Fruit fly (Drosophila melanogaster) whole organism, embryonic: ENCODE measurements around the gene GC.
A peak's percentile ranks its signal among the peaks of the same experiment; 100 is the strongest.

Experiments
- BEAF-32 ChIP-seq: fragments of 200-800 bp; sonication (Bioruptor generic); optimal IDR thresholded peaks from 3 replicates; lab custom pipeline; 2017; ENCODE audit warnings: missing biosample characterization, missing genetic modification characterization, mild to moderate bottlenecking, moderate library complexity, missing genetic modification reagents
- CG10431 ChIP-seq: fragments of 200-800 bp; sonication (Bioruptor generic); optimal IDR thresholded peaks from 3 replicates; lab custom pipeline; 2018; ENCODE audit warnings: missing biosample characterization, mild to moderate bottlenecking, missing genetic modification characterization
- CG10462 ChIP-seq: fragments of 200-800 bp; sonication (Bioruptor generic); optimal IDR thresholded peaks from 2 replicates; lab custom pipeline; 2016; ENCODE audit warnings: missing biosample characterization, missing genetic modification characterization
- CG11093 ChIP-seq: fragments of 200-800 bp; sonication (Bioruptor generic); IDR thresholded peaks from 3 replicates; pipeline ENCODE4 v1.3.6; 2022; ENCODE audit warnings: missing biosample characterization, missing genetic modification characterization
- CG11504 ChIP-seq: fragments of 200-800 bp; sonication (Bioruptor generic); optimal IDR thresholded peaks from 3 replicates; lab custom pipeline; 2019; ENCODE audit warnings: missing biosample characterization, mild to moderate bottlenecking, missing genetic modification characterization, moderate library complexity
- CG12071 ChIP-seq: fragments of 200-800 bp; sonication (Bioruptor generic); optimal IDR thresholded peaks from 3 replicates; lab custom pipeline; 2018; ENCODE audit warnings: missing biosample characterization, mild to moderate bottlenecking, missing genetic modification characterization
- CG12219 ChIP-seq: fragments of 200-800 bp; sonication (Bioruptor generic); optimal IDR thresholded peaks from 3 replicates; lab custom pipeline; 2018; ENCODE audit warnings: missing biosample characterization, mild to moderate bottlenecking, missing genetic modification characterization
- CG13624 ChIP-seq: fragments of 200-800 bp; sonication (Bioruptor generic); optimal IDR thresholded peaks from 2 replicates; lab custom pipeline; 2016; ENCODE audit warnings: missing biosample characterization, missing genetic modification characterization
- CG1602 ChIP-seq: fragments of 200-800 bp; sonication (Bioruptor generic); optimal IDR thresholded peaks from 3 replicates; lab custom pipeline; 2016; ENCODE audit warnings: missing biosample characterization, missing genetic modification characterization
- CG1647 ChIP-seq: fragments of 200-800 bp; sonication (Bioruptor generic); optimal IDR thresholded peaks from 3 replicates; lab custom pipeline; 2016; ENCODE audit warnings: missing biosample characterization, missing genetic modification characterization
- CG16863 ChIP-seq: fragments of 200-800 bp; sonication (Bioruptor generic); optimal IDR thresholded peaks from 3 replicates; lab custom pipeline; 2016; ENCODE audit warnings: missing biosample characterization, missing genetic modification characterization
- CG33213 ChIP-seq: fragments of 200-800 bp; sonication (Bioruptor generic); optimal IDR thresholded peaks from 3 replicates; lab custom pipeline; 2016; ENCODE audit warnings: missing biosample characterization, missing genetic modification characterization
- CG3847 ChIP-seq: fragments of 200-800 bp; sonication (Bioruptor generic); IDR thresholded peaks from 2 replicates; pipeline ENCODE4 v1.3.6; 2022; ENCODE audit warnings: missing biosample characterization, missing genetic modification characterization
- CG4360 ChIP-seq: fragments of 200-800 bp; sonication (Bioruptor generic); IDR thresholded peaks from 2 replicates; pipeline ENCODE4 v1.3.6; 2022; ENCODE audit warnings: missing biosample characterization, missing genetic modification characterization
- CG43689 ChIP-seq: fragments of 200-800 bp; sonication (Bioruptor generic); IDR thresholded peaks from 2 replicates; pipeline ENCODE4 v1.3.6; 2022; ENCODE audit warnings: missing biosample characterization, missing genetic modification characterization
- CG4707 ChIP-seq: fragments of 200-800 bp; sonication (Bioruptor generic); optimal IDR thresholded peaks from 2 replicates; lab custom pipeline; 2018; ENCODE audit warnings: missing biosample characterization, mild to moderate bottlenecking, missing genetic modification characterization, moderate library complexity
- CG6175 ChIP-seq: fragments of 200-800 bp; sonication (Bioruptor generic); IDR thresholded peaks from 3 replicates; pipeline ENCODE4 v1.3.6; 2022; ENCODE audit warnings: missing biosample characterization, missing genetic modification characterization
- CG8944 ChIP-seq: fragments of 200-800 bp; sonication (Bioruptor generic); optimal IDR thresholded peaks from 3 replicates; lab custom pipeline; 2016; ENCODE audit warnings: missing biosample characterization, missing genetic modification characterization
- CG9727 ChIP-seq: fragments of 200-800 bp; sonication (Bioruptor generic); optimal IDR thresholded peaks from 3 replicates; lab custom pipeline; 2017; ENCODE audit warnings: missing biosample characterization, mild to moderate bottlenecking, missing genetic modification characterization
- D19A ChIP-seq: fragments of 200-800 bp; optimal IDR thresholded peaks from 3 replicates; lab custom pipeline; 2019; ENCODE audit warnings: missing biosample characterization, mild to moderate bottlenecking, missing genetic modification characterization, moderate library complexity
- Dp ChIP-seq: fragments of 200-800 bp; sonication (Bioruptor generic); optimal IDR thresholded peaks from 2 replicates; lab custom pipeline; 2018; ENCODE audit warnings: missing biosample characterization, mild to moderate bottlenecking, missing genetic modification characterization, moderate library complexity
- Fer3 ChIP-seq: fragments of 200-800 bp; sonication (Bioruptor generic); optimal IDR thresholded peaks from 2 replicates; lab custom pipeline; 2018; ENCODE audit warnings: missing biosample characterization, mild to moderate bottlenecking, missing genetic modification characterization, moderate library complexity
- Kr ChIP-seq: fragments of 200-800 bp; sonication (Bioruptor generic); optimal IDR thresholded peaks from 2 replicates; lab custom pipeline; 2017; ENCODE audit warnings: missing biosample characterization, mild to moderate bottlenecking, missing genetic modification characterization
- MBD-R2 ChIP-seq: fragments of 200-800 bp; sonication (Bioruptor generic); IDR thresholded peaks from 2 replicates; pipeline ENCODE4 v1.3.6; 2022; ENCODE audit warnings: missing biosample characterization, missing genetic modification characterization
- NFAT ChIP-seq: fragments of 200-800 bp; sonication (Bioruptor generic); IDR thresholded peaks from 2 replicates; pipeline ENCODE4 v1.3.6; 2022; ENCODE audit warnings: missing biosample characterization, missing genetic modification characterization
- NK7.1 ChIP-seq: fragments of 200-800 bp; sonication (Bioruptor generic); optimal IDR thresholded peaks from 3 replicates; lab custom pipeline; 2016; ENCODE audit warnings: missing biosample characterization, missing genetic modification characterization
- Sry-β ChIP-seq: fragments of 200-800 bp; sonication (Bioruptor generic); optimal IDR thresholded peaks from 2 replicates; lab custom pipeline; 2018; ENCODE audit warnings: missing biosample characterization, mild to moderate bottlenecking, missing genetic modification characterization, moderate library complexity
- Taf1 ChIP-seq: fragments of 200-800 bp; sonication (Bioruptor generic); IDR thresholded peaks from 2 replicates; pipeline ENCODE4 v1.3.6; 2022; ENCODE audit warnings: missing biosample characterization, missing genetic modification characterization
- Xbp1 ChIP-seq: fragments of 200-800 bp; sonication (Bioruptor generic); optimal IDR thresholded peaks from 3 replicates; lab custom pipeline; 2016; ENCODE audit warnings: missing biosample characterization, mild to moderate bottlenecking, missing genetic modification characterization
- abd-A ChIP-seq: fragments of 200-800 bp; sonication (Bioruptor generic); optimal IDR thresholded peaks from 3 replicates; lab custom pipeline; 2019; ENCODE audit warnings: missing biosample characterization, mild to moderate bottlenecking, missing genetic modification characterization, moderate library complexity
- ara ChIP-seq: fragments of 200-800 bp; sonication (Bioruptor generic); IDR thresholded peaks from 2 replicates; pipeline ENCODE4 v1.3.6; 2022; ENCODE audit warnings: missing biosample characterization, missing genetic modification characterization
- ase ChIP-seq: fragments of 200-800 bp; sonication (Bioruptor generic); IDR thresholded peaks from 3 replicates; pipeline ENCODE4 v1.3.6; 2022; ENCODE audit warnings: missing biosample characterization, missing genetic modification characterization
- chm ChIP-seq: fragments of 200-800 bp; sonication (Bioruptor generic); IDR thresholded peaks from 2 replicates; pipeline ENCODE4 v1.3.6; 2022; ENCODE audit warnings: missing biosample characterization, missing genetic modification characterization
- corto ChIP-seq: fragments of 200-800 bp; sonication (Bioruptor generic); optimal IDR thresholded peaks from 2 replicates; lab custom pipeline; 2016; ENCODE audit warnings: missing biosample characterization, mild to moderate bottlenecking, missing genetic modification characterization, moderate library complexity
- cwo ChIP-seq: fragments of 200-800 bp; sonication (Bioruptor generic); optimal IDR thresholded peaks from 3 replicates; lab custom pipeline; 2017; ENCODE audit warnings: missing biosample characterization, missing genetic modification characterization, mild to moderate bottlenecking, moderate library complexity, missing genetic modification reagents
- da ChIP-seq: fragments of 200-800 bp; sonication (Bioruptor generic); optimal IDR thresholded peaks from 2 replicates; lab custom pipeline; 2016; ENCODE audit warnings: missing biosample characterization, missing genetic modification characterization
- danr ChIP-seq: fragments of 200-800 bp; sonication (Bioruptor generic); IDR thresholded peaks from 2 replicates; pipeline ENCODE4 v1.3.6; 2022; ENCODE audit warnings: missing biosample characterization, missing genetic modification characterization
- dati ChIP-seq: fragments of 200-800 bp; sonication (Bioruptor generic); IDR thresholded peaks from 2 replicates; pipeline ENCODE4 v1.3.6; 2022; ENCODE audit warnings: missing biosample characterization, missing genetic modification characterization
- dpn ChIP-seq, 2 experiments: fragments of 200-800 bp; sonication (Bioruptor generic); optimal IDR thresholded peaks; 3 replicates each; lab custom pipeline; 2016; ENCODE audit warnings: missing biosample characterization in 2 of 2, missing genetic modification characterization in 2 of 2
- gro ChIP-seq: fragments of 200-800 bp; sonication (Bioruptor generic); optimal IDR thresholded peaks from 2 replicates; lab custom pipeline; 2016; ENCODE audit warnings: missing biosample characterization, missing genetic modification characterization
- hkb ChIP-seq, 2 experiments: fragments of 200-800 bp in 1 of 2; fragments of >200 bp in 1 of 2; sonication (Bioruptor generic) in 1 of 2; IDR thresholded peaks in 1 of 2; optimal IDR thresholded peaks in 1 of 2; 2 replicates each; pipeline versions ENCODE4 v1.3.6 to Lab custom; 2017 to 2022; ENCODE audit warnings: missing biosample characterization in 1 of 2, missing genetic modification characterization in 1 of 2
- kay ChIP-seq: fragments of 200-800 bp; sonication (Bioruptor generic); optimal IDR thresholded peaks from 2 replicates; lab custom pipeline; 2016; ENCODE audit warnings: missing biosample characterization, missing genetic modification characterization
- ken ChIP-seq: fragments of 200-800 bp; sonication (Bioruptor generic); IDR thresholded peaks from 3 replicates; pipeline ENCODE4 v1.3.6; 2022; ENCODE audit warnings: missing biosample characterization, missing genetic modification characterization
- peb ChIP-seq: fragments of 200-800 bp; sonication (Bioruptor generic); IDR thresholded peaks from 2 replicates; pipeline ENCODE4 v1.3.6; 2022; ENCODE audit warnings: missing biosample characterization, missing genetic modification characterization
- row ChIP-seq: fragments of 200-800 bp; sonication (Bioruptor generic); IDR thresholded peaks from 3 replicates; pipeline ENCODE4 v1.3.6; 2022; ENCODE audit warnings: missing biosample characterization, missing genetic modification characterization
- sens ChIP-seq: fragments of 200-800 bp; sonication (Bioruptor generic); peaks from one replicate; lab custom pipeline; 2016; ENCODE audit warnings: missing biosample characterization, missing genetic modification characterization
- seq ChIP-seq: fragments of 200-800 bp; sonication (Bioruptor generic); IDR thresholded peaks from 2 replicates; pipeline ENCODE4 v1.3.6; 2022; ENCODE audit warnings: missing biosample characterization, missing genetic modification characterization
- so ChIP-seq: fragments of 200-800 bp; sonication (Bioruptor generic); IDR thresholded peaks from 3 replicates; pipeline ENCODE4 v1.3.6; 2022; ENCODE audit warnings: missing biosample characterization, missing genetic modification characterization
- ssp ChIP-seq: fragments of 200-800 bp; sonication (Bioruptor generic); IDR thresholded peaks from 2 replicates; pipeline ENCODE4 v1.3.6; 2022; ENCODE audit warnings: missing biosample characterization, missing genetic modification characterization
- zfh1 ChIP-seq: fragments of 200-800 bp; sonication (Bioruptor generic); IDR thresholded peaks from 3 replicates; pipeline ENCODE4 v1.3.6; 2022; ENCODE audit warnings: missing biosample characterization, missing genetic modification characterization

GC gene

DNA sequence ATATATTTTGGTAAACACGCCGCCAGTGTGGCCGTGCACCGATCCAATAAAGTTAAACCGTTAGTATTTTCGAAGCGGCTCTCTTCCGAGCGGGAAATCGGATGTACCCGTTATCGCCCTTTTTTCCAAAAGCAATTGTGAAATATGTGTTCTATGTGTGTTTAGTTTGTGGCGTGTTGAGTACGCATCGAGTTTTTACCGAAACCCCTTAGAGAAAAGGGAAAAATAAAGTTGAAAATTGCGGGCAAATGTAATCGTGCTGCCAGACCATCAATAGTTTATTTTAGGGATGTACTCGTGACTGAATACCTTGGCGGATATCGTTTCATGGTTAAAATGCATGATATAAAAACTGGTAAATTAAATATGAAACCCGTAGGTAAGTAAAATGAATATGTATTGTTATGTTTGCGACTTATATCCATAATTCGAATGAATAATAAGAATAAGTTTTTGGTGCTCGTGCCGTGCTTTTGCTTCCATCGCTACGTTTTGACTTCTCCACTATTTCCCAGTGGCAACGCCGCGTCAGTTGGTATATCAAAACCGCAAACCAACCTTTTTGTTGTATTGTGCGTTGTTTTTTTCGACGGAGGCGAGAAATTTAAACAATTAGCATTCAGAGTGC, 10.2 kb upstream of the GC start, which contains the start of the genes Mettl2 and Bgb (continued):
- peak; percentile 87 for TF ChIP-seq Xbp1 (GFP tag; lab: Kevin White, UChicago)
- peak; percentile 81 for TF ChIP-seq gro
- TF ChIP-seq CG11504 (tag; lab: Kevin White, UChicago) = no peak
- TF ChIP-seq ase (GFP tag; lab: Robert Waterston, UW) = peak; percentile 82; the same call in 2 of the 3 replicates
- TF ChIP-seq Taf1 (GFP tag; lab: Robert Waterston, UW) = peak; percentile 73
- peak; percentile 74 for TF ChIP-seq kay (GFP tag; lab: Kevin White, UChicago)
- no peak for TF ChIP-seq corto (GFP tag; lab: Kevin White, UChicago)
- peak; percentile 49 for TF ChIP-seq CG16863
- TF ChIP-seq CG43689 = no peak
- TF ChIP-seq CG10431 = no peak
- peak; percentile 76 for TF ChIP-seq CG1602 (GFP tag; lab: Kevin White, UChicago)
- TF ChIP-seq CG3847 (GFP tag; lab: Robert Waterston, UW) = peak; percentile 82
- peak; percentile 89 for TF ChIP-seq BEAF-32
- peak; percentile 95 for TF ChIP-seq row
- peak; percentile 84 for TF ChIP-seq zfh1
- TF ChIP-seq D19A (tag; lab: Kevin White, UChicago) = no peak
- TF ChIP-seq peb = peak; percentile 38; the same call in 1 of the 2 replicates
- peak; percentile 51 for TF ChIP-seq MBD-R2 (GFP tag; lab: Robert Waterston, UW)
- no peak for TF ChIP-seq dati
- peak; percentile 64 for TF ChIP-seq NFAT (GFP tag; lab: Robert Waterston, UW)
- TF ChIP-seq CG4360 (GFP tag; lab: Robert Waterston, UW) = peak; percentile 76
- 0 out of 2 replicates have a peak, but pooled peaks have one; percentile 35 for TF ChIP-seq chm (GFP tag; lab: Robert Waterston, UW)
- no peak; the same call in 2 of the 3 replicates for TF ChIP-seq so
- peak; percentile 48 for TF ChIP-seq NK7.1 (GFP tag; lab: Kevin White, UChicago)
- peak; percentile 6 for TF ChIP-seq CG10462 (GFP tag; lab: Kevin White, UChicago)
- peak; percentile 75 for TF ChIP-seq CG1647 (GFP tag; lab: Kevin White, UChicago)
- TF ChIP-seq CG13624 = peak; percentile 78
- no peak for TF ChIP-seq CG4707 (GFP tag; lab: Kevin White, UChicago)
- peak; percentile 79 to 81 for TF ChIP-seq dpn (GFP tag; optimal IDR thresholded peaks at IDR 0.05; lab: Kevin White, UChicago)
- TF ChIP-seq sens (GFP tag; lab: Kevin White, UChicago) = peak; percentile 96
- TF ChIP-seq Dp (GFP tag; lab: Kevin White, UChicago) = peak; percentile 62
- peak; percentile 44; the same call in 1 of the 2 replicates for TF ChIP-seq seq (GFP tag; lab: Robert Waterston, UW)
- TF ChIP-seq abd-A (tag; lab: Kevin White, UChicago) = no peak
- TF ChIP-seq CG6175 (GFP tag; lab: Robert Waterston, UW) = peak; percentile 61; the same call in 1 of the 3 replicates
- peak; percentile 72 for TF ChIP-seq CG9727 (GFP tag; lab: Kevin White, UChicago)
- TF ChIP-seq ssp (GFP tag; lab: Robert Waterston, UW) = peak; percentile 75
- TF ChIP-seq ken (GFP tag; lab: Robert Waterston, UW) = peak; percentile 76
- peak; percentile 53 for TF ChIP-seq cwo (GFP tag; lab: Kevin White, UChicago)
- TF ChIP-seq Fer3 (tag; lab: Kevin White, UChicago) = peak; percentile 77
- TF ChIP-seq CG12071 = no peak
- TF ChIP-seq hkb (optimal IDR thresholded peaks at IDR 0.05; lab: Kevin White, UChicago) = peak; percentile 64
- peak; percentile 37; the same call in 1 of the 2 replicates for TF ChIP-seq hkb (GFP tag; IDR thresholded peaks at IDR 0.05; lab: Robert Waterston, UW)
- no peak for TF ChIP-seq CG12219
- no peak for TF ChIP-seq Kr (GFP tag; lab: Kevin White, UChicago)
- TF ChIP-seq da (GFP tag; lab: Kevin White, UChicago) = peak; percentile 61
- TF ChIP-seq danr (GFP tag; lab: Robert Waterston, UW) = peak; percentile 80
- TF ChIP-seq Sry-β (GFP tag; lab: Kevin White, UChicago) = peak; percentile 30
- peak; percentile 49; the same call in 1 of the 3 replicates for TF ChIP-seq CG11093 (GFP tag; lab: Robert Waterston, UW)
- peak; percentile 67 for TF ChIP-seq ara
- TF ChIP-seq CG33213 (GFP tag; lab: Kevin White, UChicago) = peak; percentile 65
- TF ChIP-seq CG8944 (GFP tag; lab: Kevin White, UChicago) = peak; percentile 73
